Worm (Caenorhabditis elegans): ENCODE data around the gene bath-42.

bath-42 gene

ce11 chrIII:8163283-8163682, at the start of gene bath-42:
bath-42 (minus strand) TSS chrIII:8163383.
- no peak for TF ChIP-seq fkh-10 (GFP tag; optimal IDR thresholded peaks at IDR 0.05)
- TF ChIP-seq nhr-232 (tag; optimal IDR thresholded peaks at IDR 0.05), result no peak
- no peak for TF ChIP-seq unc-86 (tag; optimal IDR thresholded peaks at IDR 0.05)
- TF ChIP-seq K02D7.2 (tag; optimal IDR thresholded peaks at IDR 0.05), result no peak
- no peak for TF ChIP-seq ztf-16 (tag; optimal IDR thresholded peaks at IDR 0.05)

ce11 chrIII:8211562-8211961, 48.4 kb upstream of the bath-42 start:
- TF ChIP-seq pag-3 (tag; optimal IDR thresholded peaks at IDR 0.05; ENCODE audit: borderline replicate concordance), result no peak
- peak; percentile 42 for TF ChIP-seq ceh-31 (tag; optimal IDR thresholded peaks at IDR 0.05)

ce11 chrIII:8209775-8210174, 46.6 kb upstream of the bath-42 start, which contains the start of gene C30A5.10:
C30A5.10 (minus strand) TSS chrIII:8209875.
- TF ChIP-seq tbx-7 (tag; optimal IDR thresholded peaks at IDR 0.05) (no peak), ceh-19 (GFP tag; optimal IDR thresholded peaks at IDR 0.05) (no peak), ceh-18 (tag; optimal IDR thresholded peaks at IDR 0.05) (no peak), sox-2 (GFP tag; IDR thresholded peaks at IDR 0.05) (no peak), nfya-1 (tag; optimal IDR thresholded peaks at IDR 0.05) (no peak), ceh-6 (GFP tag; optimal IDR thresholded peaks at IDR 0.05) (no peak), gmeb-2 (tag; optimal IDR thresholded peaks at IDR 0.05) (no peak), tbx-2 (tag; optimal IDR thresholded peaks at IDR 0.05) (no peak), che-1 (tag; optimal IDR thresholded peaks at IDR 0.05) (no peak), mec-3 (tag; optimal IDR thresholded peaks at IDR 0.05; ENCODE audit: borderline replicate concordance) (no peak), eyg-1 (tag; optimal IDR thresholded peaks at IDR 0.05) (no peak), ets-4 (tag; optimal IDR thresholded peaks at IDR 0.05) (no peak), ceh-24 (tag; optimal IDR thresholded peaks at IDR 0.05) (no peak), nhr-11 (tag; optimal IDR thresholded peaks at IDR 0.05) (no peak), pag-3 (tag; optimal IDR thresholded peaks at IDR 0.05; ENCODE audit: borderline replicate concordance) (no peak), lin-11 (tag; optimal IDR thresholded peaks at IDR 0.05) (no peak), odd-2 (tag; optimal IDR thresholded peaks at IDR 0.05) (no peak), ceh-48 (tag; optimal IDR thresholded peaks at IDR 0.05) (no peak)

- TF ChIP-seq odd-2 (tag; optimal IDR thresholded peaks at IDR 0.05) (no peak), Y22D7AL.16 (tag; optimal IDR thresholded peaks at IDR 0.05) (no peak), dve-1 (tag; optimal IDR thresholded peaks at IDR 0.05) (no peak), hlh-8 (tag; optimal IDR thresholded peaks at IDR 0.05) (no peak), pha-4 (tag; optimal IDR thresholded peaks at IDR 0.05) (no peak), tbx-7 (tag; optimal IDR thresholded peaks at IDR 0.05) (no peak), pax-1 (tag; optimal IDR thresholded peaks at IDR 0.05) (no peak), mec-3 (tag; optimal IDR thresholded peaks at IDR 0.05; ENCODE audit: borderline replicate concordance) (no peak), hlh-15 (tag; optimal IDR thresholded peaks at IDR 0.05) (no peak), zip-5 (tag; optimal IDR thresholded peaks at IDR 0.05) (no peak), lim-6 (tag; optimal IDR thresholded peaks at IDR 0.05) (no peak)
These were observed 39.6 kb upstream of the bath-42 start, which contains the start of gene snb-5 for ce11 chrIII:8202754-8203153. snb-5 (plus strand) TSS chrIII:8203054.

ce11 chrIII:8201760-8202159, 38.6 kb upstream of the bath-42 start:
- TF ChIP-seq C08G9.2 (tag; optimal IDR thresholded peaks at IDR 0.05), result no peak
- TF ChIP-seq Y22D7AL.16 (tag; optimal IDR thresholded peaks at IDR 0.05), result no peak
- no peak for TF ChIP-seq K02D7.2 (tag; optimal IDR thresholded peaks at IDR 0.05)
- no peak for TF ChIP-seq ceh-9 (tag; optimal IDR thresholded peaks at IDR 0.05)
- TF ChIP-seq ceh-18 (tag; optimal IDR thresholded peaks at IDR 0.05), result peak; percentile 68
- TF ChIP-seq mec-3 (tag; optimal IDR thresholded peaks at IDR 0.05; ENCODE audit: borderline replicate concordance), result no peak
- peak; percentile 33 for TF ChIP-seq ceh-14 (tag; optimal IDR thresholded peaks at IDR 0.05)
- TF ChIP-seq elt-4 (tag; optimal IDR thresholded peaks at IDR 0.05), result no peak
- TF ChIP-seq rnt-1 (tag; optimal IDR thresholded peaks at IDR 0.05), result peak; percentile 18
- peak; percentile 60 for TF ChIP-seq hlh-30 (tag; optimal IDR thresholded peaks at IDR 0.05; ENCODE audit: insufficient read depth)
- no peak for TF ChIP-seq ceh-6 (GFP tag; optimal IDR thresholded peaks at IDR 0.05)
- TF ChIP-seq ceh-34 (tag; optimal IDR thresholded peaks at IDR 0.05), result peak; percentile 63
- no peak for TF ChIP-seq sox-4 (tag; optimal IDR thresholded peaks at IDR 0.05)
- no peak for TF ChIP-seq C38D4.7 (GFP tag; optimal IDR thresholded peaks at IDR 0.05)
- no peak for TF ChIP-seq ceh-2 (tag; optimal IDR thresholded peaks at IDR 0.05)
- no peak for TF ChIP-seq ceh-45 (GFP tag; IDR thresholded peaks at IDR 0.05)
- TF ChIP-seq ceh-31 (tag; optimal IDR thresholded peaks at IDR 0.05), result peak; percentile 78
- peak; percentile 51 for TF ChIP-seq nfya-1 (tag; optimal IDR thresholded peaks at IDR 0.05)
- peak; percentile 51 for TF ChIP-seq unc-55 (GFP tag; optimal IDR thresholded peaks at IDR 0.05)
- no peak for TF ChIP-seq lim-6 (tag; optimal IDR thresholded peaks at IDR 0.05)
- no peak for TF ChIP-seq odd-2 (tag; optimal IDR thresholded peaks at IDR 0.05)
- peak; percentile 78 for TF ChIP-seq ceh-48 (tag; optimal IDR thresholded peaks at IDR 0.05)
- TF ChIP-seq ceh-19 (GFP tag; optimal IDR thresholded peaks at IDR 0.05), result peak; percentile 33
- no peak for TF ChIP-seq pros-1 (tag; optimal IDR thresholded peaks at IDR 0.05)
